Fruit fly (Drosophila melanogaster): ENCODE measurements around the gene CG9109.

CG9109 gene

dm6 chr2L:5999247-5999646, 35.0 kb downstream of the CG9109 start, which contains the start of gene Kdm5 (continued):
- TF ChIP-seq tgo (GFP tag; IDR thresholded peaks at IDR 0.05), result no peak
- no peak for TF ChIP-seq vnd (GFP tag; IDR thresholded peaks at IDR 0.05; ENCODE audit: partially characterized antibody)
- TF ChIP-seq Sry-δ (GFP tag; optimal IDR thresholded peaks at IDR 0.05), result peak; percentile 37
- no peak for TF ChIP-seq fru (optimal IDR thresholded peaks at IDR 0.05)
- peak; percentile 58 for TF ChIP-seq CG10431 (GFP tag; optimal IDR thresholded peaks at IDR 0.05)
- peak; percentile 4 for TF ChIP-seq CG30403 (GFP tag; optimal IDR thresholded peaks at IDR 0.05)
- peak; percentile 53 for TF ChIP-seq sens (GFP tag)
- TF ChIP-seq aop (GFP tag; IDR thresholded peaks at IDR 0.05), result no peak
- TF ChIP-seq CG17912 (GFP tag; optimal IDR thresholded peaks at IDR 0.05), result no peak
- TF ChIP-seq NFAT (GFP tag; IDR thresholded peaks at IDR 0.05), result peak; percentile 56
- peak; percentile 99 for TF ChIP-seq sug (tag; optimal IDR thresholded peaks at IDR 0.05)
- peak; percentile 30; the same call in 1 of the 2 replicates for TF ChIP-seq ssp (GFP tag; IDR thresholded peaks at IDR 0.05)
- TF ChIP-seq Rfx (GFP tag; IDR thresholded peaks at IDR 0.05), result peak; percentile 79
- no peak for TF ChIP-seq yki (optimal IDR thresholded peaks at IDR 0.05)
- TF ChIP-seq MESR4 (GFP tag; optimal IDR thresholded peaks at IDR 0.05), result peak; percentile 91
- TF ChIP-seq CG18476 (GFP tag; optimal IDR thresholded peaks at IDR 0.05), result no peak
- peak; percentile 47; the same call in 1 of the 2 replicates for TF ChIP-seq klu (GFP tag; IDR thresholded peaks at IDR 0.05)
- TF ChIP-seq CG4854 (GFP tag; optimal IDR thresholded peaks at IDR 0.05), result no peak
- TF ChIP-seq CG2120 (GFP tag; optimal IDR thresholded peaks at IDR 0.05), result peak; percentile 61
- no peak for TF ChIP-seq Antp (GFP tag; optimal IDR thresholded peaks at IDR 0.05)
- TF ChIP-seq chm (GFP tag; IDR thresholded peaks at IDR 0.05), result peak; percentile 47; the same call in 1 of the 2 replicates
- peak; percentile 15 for TF ChIP-seq twi (tag; optimal IDR thresholded peaks at IDR 0.05)
- peak; percentile 44 for TF ChIP-seq dm (GFP tag; optimal IDR thresholded peaks at IDR 0.05)
- no peak for TF ChIP-seq kah (GFP tag; optimal IDR thresholded peaks at IDR 0.05)
- peak; percentile 43 for TF ChIP-seq BEAF-32 (GFP tag; optimal IDR thresholded peaks at IDR 0.05)
- peak; percentile 87 for TF ChIP-seq ci (GFP tag; IDR thresholded peaks at IDR 0.05)
- TF ChIP-seq chn (GFP tag; optimal IDR thresholded peaks at IDR 0.05), result peak; percentile 28
- TF ChIP-seq ranshi (GFP tag; IDR thresholded peaks at IDR 0.05), result peak; percentile 43; the same call in 1 of the 2 replicates
- TF ChIP-seq CG12299 (tag; optimal IDR thresholded peaks at IDR 0.05), result no peak
- TF ChIP-seq Scr (GFP tag; IDR thresholded peaks at IDR 0.05; ENCODE audit: partially characterized antibody), result peak; percentile 34
- peak; percentile 45; the same call in 1 of the 2 replicates for TF ChIP-seq Drgx (GFP tag; IDR thresholded peaks at IDR 0.05)
- peak; percentile 54 for TF ChIP-seq CG13624 (GFP tag; optimal IDR thresholded peaks at IDR 0.05)
- TF ChIP-seq NfI (GFP tag; optimal IDR thresholded peaks at IDR 0.05), result no peak
- peak; percentile 44 for TF ChIP-seq row (GFP tag; IDR thresholded peaks at IDR 0.05)
- peak; percentile 37 for TF ChIP-seq CG11504 (tag; optimal IDR thresholded peaks at IDR 0.05)
- TF ChIP-seq grn (GFP tag; optimal IDR thresholded peaks at IDR 0.05), result peak; percentile 90
- TF ChIP-seq Dref (GFP tag; IDR thresholded peaks at IDR 0.05), result peak; percentile 50; the same call in 1 of the 2 replicates
- no peak for TF ChIP-seq CG12942 (GFP tag; optimal IDR thresholded peaks at IDR 0.05)
- peak; percentile 92 for TF ChIP-seq GATAe (GFP tag; conservative IDR thresholded peaks at IDR 0.05)
- no peak for TF ChIP-seq CG1647 (GFP tag; optimal IDR thresholded peaks at IDR 0.05)
- TF ChIP-seq gcm2 (GFP tag; optimal IDR thresholded peaks at IDR 0.05), result no peak
- peak; percentile 22 for TF ChIP-seq p53 (GFP tag; optimal IDR thresholded peaks at IDR 0.05)
- peak; percentile 42 for TF ChIP-seq Jarid2 (GFP tag; optimal IDR thresholded peaks at IDR 0.05)
- TF ChIP-seq sob (GFP tag; IDR thresholded peaks at IDR 0.05), result peak; percentile 49; the same call in 1 of the 2 replicates
- TF ChIP-seq CG5245 (GFP tag; optimal IDR thresholded peaks at IDR 0.05), result no peak
- peak; percentile 64 for TF ChIP-seq CG33213 (GFP tag; optimal IDR thresholded peaks at IDR 0.05)
- TF ChIP-seq Nf-YB (GFP tag; optimal IDR thresholded peaks at IDR 0.05), result peak; percentile 54
- peak; percentile 31 for TF ChIP-seq bigmax (GFP tag; optimal IDR thresholded peaks at IDR 0.05)
- no peak for TF ChIP-seq psq (GFP tag; optimal IDR thresholded peaks at IDR 0.05)
- TF ChIP-seq bsh (GFP tag; optimal IDR thresholded peaks at IDR 0.05), result no peak
- peak; percentile 34; the same call in 1 of the 2 replicates for TF ChIP-seq amos (GFP tag; IDR thresholded peaks at IDR 0.05; ENCODE audit: partially characterized antibody)
- peak; percentile 65 for TF ChIP-seq CG10274 (GFP tag; optimal IDR thresholded peaks at IDR 0.05)
